Worm (Caenorhabditis elegans) whole organism, midembryonic: ENCODE data around the gene dhs-20.

ENCODE experiments used
- T22C8.4 ChIP-seq: fragments of 200-800 bp; sonication (Bioruptor generic); IDR thresholded peaks from 2 replicates; pipeline ENCODE4 v1.3.6; 2022; ENCODE audit warnings: missing genetic modification characterization, missing compliant biosample characterization
- cog-1 ChIP-seq: sonication (generic microtip); optimal IDR thresholded peaks from 2 replicates; lab custom pipeline; 2016; ENCODE audit warnings: missing genetic modification characterization, missing compliant biosample characterization
- flt-1 ChIP-seq: fragments of 200-800 bp; sonication (Bioruptor generic); IDR thresholded peaks from 2 replicates; pipeline ENCODE4 v1.3.6; 2022; ENCODE audit warnings: missing genetic modification characterization, missing compliant biosample characterization
- klf-2 ChIP-seq: fragments of 200-800 bp; sonication (Bioruptor generic); conservative IDR thresholded peaks from 2 replicates; pipeline ENCODE4 v1.3.6; 2022; ENCODE audit warnings: missing genetic modification reagents, missing genetic modification characterization, missing compliant biosample characterization
- med-1 ChIP-seq: sonication (generic microtip); optimal IDR thresholded peaks from 2 replicates; lab custom pipeline; 2017; ENCODE audit warnings: missing genetic modification characterization, mild to moderate bottlenecking, missing compliant biosample characterization, antibody characterized with exemption, missing genetic modification reagents; ENCODE audit not compliant: insufficient read depth
- ref-1 ChIP-seq: fragments of 200-800 bp; sonication (Bioruptor generic); conservative IDR thresholded peaks from 2 replicates; pipeline ENCODE4 v1.3.6; 2022; ENCODE audit warnings: missing genetic modification reagents, missing genetic modification characterization, missing compliant biosample characterization
- tab-1 ChIP-seq: fragments of 200-800 bp; sonication (Bioruptor generic); IDR thresholded peaks from 2 replicates; pipeline ENCODE4 v1.3.6; 2022; ENCODE audit warnings: missing genetic modification characterization, missing compliant biosample characterization
- ztf-23 ChIP-seq: fragments of 200-800 bp; sonication (Bioruptor generic); IDR thresholded peaks from 2 replicates; pipeline ENCODE4 v1.3.6; 2022; ENCODE audit warnings: missing genetic modification reagents, missing genetic modification characterization, missing compliant biosample characterization
- ztf-29 ChIP-seq: fragments of 200-800 bp; sonication (Bioruptor generic); IDR thresholded peaks from 2 replicates; pipeline ENCODE4 v1.3.6; 2022; ENCODE audit warnings: missing genetic modification reagents, missing genetic modification characterization, missing compliant biosample characterization

dhs-20 gene

DNA sequence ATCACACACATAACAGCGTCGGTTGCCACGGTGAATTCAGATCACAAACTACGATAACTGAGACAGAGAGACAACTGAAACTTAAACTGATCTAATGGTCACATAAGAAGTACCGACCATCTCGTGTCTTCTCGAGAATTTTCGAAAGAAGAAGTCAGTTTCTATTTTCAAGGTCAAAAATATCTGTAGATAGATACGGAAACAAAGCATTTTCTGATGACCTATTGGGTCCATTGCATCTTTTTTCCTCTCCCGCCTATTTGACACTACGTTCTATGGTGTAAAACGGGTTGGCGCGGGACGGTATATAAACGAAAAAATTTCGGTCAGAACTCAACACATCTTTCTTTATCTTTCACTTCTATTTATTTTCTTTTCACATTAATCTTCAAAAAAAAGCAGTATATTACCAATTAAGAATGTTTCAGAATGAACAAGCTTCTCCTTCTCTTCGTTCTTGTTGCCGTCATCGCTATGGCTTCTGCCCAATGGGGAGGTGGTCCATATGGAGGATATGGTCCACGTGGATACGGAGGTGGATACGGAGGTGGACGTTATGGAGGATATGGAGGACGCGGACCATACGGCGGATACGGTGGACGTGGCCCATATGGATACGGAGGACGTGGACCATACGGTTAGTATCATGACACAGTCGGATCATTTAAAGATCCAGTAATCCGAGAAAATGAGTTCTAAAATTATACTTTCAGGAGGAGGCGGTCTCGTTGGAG lies 11.8 kb upstream of the dhs-20 start, which contains the start of gene nlp-24:
Gene nlp-24, plus strand, starts transcription at position 429 of the 734 bp plus-strand sequence.
- TF ChIP-seq cog-1 (tag; lab: Kevin White, UChicago), result no peak
- TF ChIP-seq tab-1, result no peak
- no peak for TF ChIP-seq klf-2
- TF ChIP-seq med-1 (GFP tag; lab: Kevin White, UChicago), result no peak

- TF ChIP-seq ztf-23 (GFP tag; lab: Robert Waterston, UW) (no peak), cog-1 (tag; lab: Kevin White, UChicago) (no peak), klf-2 (no peak), ref-1 (no peak), flt-1 (GFP tag; lab: Robert Waterston, UW) (no peak), tab-1 (no peak), ztf-29 (GFP tag; lab: Robert Waterston, UW) (no peak), med-1 (GFP tag; lab: Kevin White, UChicago) (no peak), T22C8.4 (GFP tag; lab: Robert Waterston, UW) (no peak)
Observed at ce11 chrV:11614805-11615497, 10.6 kb upstream of the dhs-20 start.

ce11 chrV:11613007-11613406 lies 8.6 kb upstream of the dhs-20 start, which contains the start of gene tag-290:
TSS of gene tag-290 (plus strand) at chrV:11613307.
- no peak for TF ChIP-seq flt-1 (GFP tag; lab: Robert Waterston, UW)

ce11 chrV:11610481-11610880 lies 6.1 kb upstream of the dhs-20 start, which contains the start of gene sas-5:
TSS of gene sas-5 (plus strand) at chrV:11610737.
- TF ChIP-seq tab-1, result peak; percentile 86
- TF ChIP-seq flt-1 (GFP tag; lab: Robert Waterston, UW), result peak; percentile 92
- peak; percentile 53; the same call in 1 of the 2 replicates for TF ChIP-seq ref-1
- TF ChIP-seq T22C8.4 (GFP tag; lab: Robert Waterston, UW), result peak; percentile 58; the same call in 1 of the 2 replicates
- peak; percentile 92 for TF ChIP-seq med-1 (GFP tag; lab: Kevin White, UChicago)
- TF ChIP-seq ztf-29 (GFP tag; lab: Robert Waterston, UW), result peak; percentile 60
- peak; percentile 91 for TF ChIP-seq ztf-23 (GFP tag; lab: Robert Waterston, UW)
- peak; percentile 45 for TF ChIP-seq cog-1 (tag; lab: Kevin White, UChicago)
- TF ChIP-seq klf-2, result peak; percentile 85

- TF ChIP-seq klf-2 (no peak), cog-1 (tag; lab: Kevin White, UChicago) (no peak)
Observed at ce11 chrV:11610049-11610448, 5.7 kb upstream of the dhs-20 start, which contains the start of gene piit-1. TSS of gene piit-1 (minus strand) at chrV:11610149.

DNA sequence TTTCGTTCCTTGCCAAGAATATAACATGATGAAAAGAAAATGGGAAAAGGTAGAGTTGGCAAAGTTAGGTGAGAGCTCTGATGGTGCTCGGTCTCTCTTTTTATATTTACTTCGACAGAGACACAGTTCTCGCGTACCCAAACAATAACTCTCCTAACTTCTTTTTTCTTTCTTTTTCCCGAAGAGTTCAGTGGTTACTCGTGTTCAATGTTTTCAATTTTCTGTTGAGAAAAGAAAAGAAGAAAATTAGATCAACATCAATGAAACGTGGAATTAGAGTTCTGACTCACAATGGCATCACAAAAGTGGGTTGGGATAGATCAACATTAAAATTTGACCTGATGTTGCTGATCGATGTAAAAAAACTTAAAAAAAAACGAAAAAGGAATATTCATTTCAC lies 2.1 kb upstream of the dhs-20 start, which contains the start of gene idpp-16:
Gene idpp-16, minus strand, starts transcription at position 101 of the 400 bp plus-strand sequence.
- no peak for TF ChIP-seq ztf-23 (GFP tag; lab: Robert Waterston, UW)
- TF ChIP-seq ref-1, result no peak
- TF ChIP-seq tab-1, result no peak
- no peak for TF ChIP-seq cog-1 (tag; lab: Kevin White, UChicago)
- no peak for TF ChIP-seq T22C8.4 (GFP tag; lab: Robert Waterston, UW)
- no peak for TF ChIP-seq klf-2
- TF ChIP-seq ztf-29 (GFP tag; lab: Robert Waterston, UW), result no peak
- no peak for TF ChIP-seq med-1 (GFP tag; lab: Kevin White, UChicago)

ce11 chrV:11605227-11605626 lies 864 bp upstream of the dhs-20 start:
- TF ChIP-seq ztf-23 (GFP tag; lab: Robert Waterston, UW), result no peak
- TF ChIP-seq T22C8.4 (GFP tag; lab: Robert Waterston, UW), result no peak
- no peak for TF ChIP-seq med-1 (GFP tag; lab: Kevin White, UChicago)
- TF ChIP-seq ref-1, result no peak
- no peak for TF ChIP-seq flt-1 (GFP tag; lab: Robert Waterston, UW)
- no peak for TF ChIP-seq tab-1
- no peak for TF ChIP-seq klf-2
- no peak for TF ChIP-seq ztf-29 (GFP tag; lab: Robert Waterston, UW)
- no peak for TF ChIP-seq cog-1 (tag; lab: Kevin White, UChicago)

DNA sequence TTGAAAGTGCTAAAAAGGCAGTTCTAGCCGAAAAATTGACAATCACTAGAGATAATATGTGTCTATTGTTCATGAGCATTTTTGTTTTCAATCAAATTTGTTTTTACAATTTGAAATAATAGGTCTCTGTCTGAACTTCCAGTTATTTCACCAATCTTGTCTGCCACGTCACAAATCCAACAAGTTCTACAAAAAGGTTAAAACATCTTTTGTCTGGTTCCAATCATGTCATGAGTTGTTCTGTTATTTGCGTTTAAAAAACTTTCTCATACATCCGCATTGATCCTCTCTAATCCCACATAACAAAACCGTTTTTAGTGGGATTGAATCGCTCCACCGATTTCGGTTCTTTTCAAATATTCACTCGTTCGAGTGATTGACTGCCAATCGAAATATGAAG lies 3.6 kb downstream of the dhs-20 start, which contains the start of gene F35B12.9:
Gene F35B12.9, plus strand, starts transcription at position 372 of the 400 bp plus-strand sequence.
- TF ChIP-seq med-1 (GFP tag; lab: Kevin White, UChicago), result no peak
- TF ChIP-seq flt-1 (GFP tag; lab: Robert Waterston, UW), result no peak
- no peak for TF ChIP-seq ztf-29 (GFP tag; lab: Robert Waterston, UW)
- TF ChIP-seq T22C8.4 (GFP tag; lab: Robert Waterston, UW), result no peak
- TF ChIP-seq cog-1 (tag; lab: Kevin White, UChicago), result no peak
- no peak for TF ChIP-seq tab-1
- no peak for TF ChIP-seq ref-1
- no peak for TF ChIP-seq ztf-23 (GFP tag; lab: Robert Waterston, UW)
- no peak for TF ChIP-seq klf-2

- TF ChIP-seq med-1 (GFP tag; lab: Kevin White, UChicago) (no peak), ztf-23 (GFP tag; lab: Robert Waterston, UW) (no peak), klf-2 (no peak), ref-1 (no peak), T22C8.4 (GFP tag; lab: Robert Waterston, UW) (no peak), flt-1 (GFP tag; lab: Robert Waterston, UW) (no peak)
Observed at ce11 chrV:11598807-11599206, 5.6 kb downstream of the dhs-20 start, which contains the start of gene srx-84. TSS of gene srx-84 (plus strand) at chrV:11599107.

DNA sequence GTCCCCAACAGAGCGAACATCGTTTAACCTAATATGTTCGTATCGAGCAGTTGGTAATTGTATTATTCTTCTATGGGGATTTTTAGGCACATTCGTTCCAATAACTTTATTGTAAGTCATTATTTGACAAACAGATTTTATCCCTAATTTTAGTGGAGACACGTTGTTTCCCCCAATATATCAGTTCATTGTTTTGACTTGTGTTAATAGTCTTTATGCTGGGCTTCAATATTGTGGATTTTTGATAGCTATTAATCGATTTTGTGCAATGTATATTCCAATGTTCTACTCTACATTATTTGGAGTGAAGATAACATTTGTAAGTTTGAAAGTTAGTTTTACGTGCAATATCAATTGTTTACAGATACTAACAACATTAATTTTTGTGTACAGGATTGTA lies 10.5 kb downstream of the dhs-20 start:
- TF ChIP-seq ztf-23 (GFP tag; lab: Robert Waterston, UW), result no peak
- no peak for TF ChIP-seq med-1 (GFP tag; lab: Kevin White, UChicago)
- TF ChIP-seq ref-1, result no peak
- no peak for TF ChIP-seq cog-1 (tag; lab: Kevin White, UChicago)
- TF ChIP-seq T22C8.4 (GFP tag; lab: Robert Waterston, UW), result no peak
- TF ChIP-seq tab-1, result no peak
- no peak for TF ChIP-seq ztf-29 (GFP tag; lab: Robert Waterston, UW)
- no peak for TF ChIP-seq flt-1 (GFP tag; lab: Robert Waterston, UW)
